Worm (Caenorhabditis elegans) whole organism, L3 larva: Measurements from ENCODE around the gene ZK228.13.

Source experiments
- R02D3.7 ChIP-seq: fragments of 150-350 bp; optimal IDR thresholded peaks from 2 replicates; lab custom pipeline; 2014; ENCODE audit warnings: missing biosample characterization, missing genetic modification characterization
- ZK546.5 ChIP-seq: sonication (generic microtip); optimal IDR thresholded peaks from 2 replicates; lab custom pipeline; 2017; ENCODE audit warnings: missing biosample characterization, missing genetic modification characterization
- aly-2 ChIP-seq: fragments of 150-350 bp; optimal IDR thresholded peaks from 2 replicates; lab custom pipeline; 2014; ENCODE audit warnings: missing biosample characterization, missing genetic modification characterization
- elt-2 ChIP-seq: sonication (generic microtip); optimal IDR thresholded peaks from 2 replicates; lab custom pipeline; 2016; ENCODE audit warnings: missing genetic modification reagents, mild to moderate bottlenecking, missing genetic modification characterization, missing compliant biosample characterization
- lin-39 ChIP-seq: fragments of 150-350 bp; optimal IDR thresholded peaks from 2 replicates; lab custom pipeline; 2018; ENCODE audit warnings: missing biosample characterization, missing genetic modification reagents, missing genetic modification characterization
- nhr-23 ChIP-seq: fragments of 150-350 bp; optimal IDR thresholded peaks from 2 replicates; lab custom pipeline; 2014; ENCODE audit warnings: missing biosample characterization, missing genetic modification reagents, missing genetic modification characterization
- nhr-237 ChIP-seq: fragments of 150-350 bp; optimal IDR thresholded peaks from 2 replicates; lab custom pipeline; 2014; ENCODE audit warnings: missing biosample characterization, missing genetic modification characterization
- nhr-76 ChIP-seq: fragments of 150-350 bp; sonication (generic microtip); optimal IDR thresholded peaks from 5 replicates; lab custom pipeline; 2014; ENCODE audit warnings: missing biosample characterization, missing genetic modification characterization
- nhr-77 ChIP-seq: fragments of 150-350 bp; optimal IDR thresholded peaks from 2 replicates; lab custom pipeline; 2014; ENCODE audit warnings: missing biosample characterization, missing genetic modification characterization
- pha-4 ChIP-seq: fragments of 150-350 bp; optimal IDR thresholded peaks from 2 replicates; lab custom pipeline; 2014; ENCODE audit warnings: missing biosample characterization, missing genetic modification reagents, missing genetic modification characterization

DNA sequence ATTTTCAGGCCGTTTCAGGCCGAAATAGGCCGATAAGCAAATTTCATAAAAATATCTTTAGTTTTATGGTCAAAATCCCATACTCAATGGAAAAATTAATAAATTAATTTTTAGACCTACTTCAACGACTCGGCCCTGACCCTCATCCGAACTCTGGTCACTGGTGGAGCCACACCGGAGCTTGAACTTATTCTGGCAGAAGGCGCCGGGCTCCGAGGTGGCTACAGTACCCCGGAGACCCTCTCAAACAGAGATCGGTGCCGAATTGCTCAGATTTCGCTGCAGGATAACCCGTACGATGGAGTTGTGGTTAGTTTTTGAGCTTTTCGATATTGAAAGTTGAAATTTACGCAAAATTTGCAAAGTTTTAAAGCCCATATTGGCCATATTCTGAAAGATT is 38.8 kb upstream of the ZK228.13 start:
- TF ChIP-seq nhr-237: no peak
- no peak for TF ChIP-seq elt-2 (tag; lab: Kevin White, UChicago)
- no peak for TF ChIP-seq nhr-23 (tag; lab: Kevin White, UChicago)
- TF ChIP-seq aly-2 (tag; lab: Kevin White, UChicago): no peak
- no peak for TF ChIP-seq nhr-77 (tag; lab: Kevin White, UChicago)
- TF ChIP-seq ZK546.5 (tag; lab: Kevin White, UChicago): no peak
- no peak for TF ChIP-seq R02D3.7 (tag; lab: Kevin White, UChicago)
- no peak for TF ChIP-seq nhr-76 (tag; lab: Kevin White, UChicago)
- no peak for TF ChIP-seq lin-39 (tag; lab: Kevin White, UChicago)
- no peak for TF ChIP-seq pha-4 (tag; lab: Kevin White, UChicago)
